Worm (Caenorhabditis elegans) whole organism, late embryonic: ENCODE data around the gene C18E9.7.

Source experiments
- fkh-10 ChIP-seq: fragments of 150-350 bp; optimal IDR thresholded peaks from 2 replicates; lab custom pipeline; 2014; ENCODE audit warnings: missing biosample characterization, missing genetic modification reagents, missing genetic modification characterization
- lim-6 ChIP-seq: sonication (generic microtip); optimal IDR thresholded peaks from 2 replicates; lab custom pipeline; 2016; ENCODE audit warnings: missing genetic modification characterization, missing compliant biosample characterization
- nhr-232 ChIP-seq: sonication (generic microtip); optimal IDR thresholded peaks from 2 replicates; lab custom pipeline; 2016; ENCODE audit warnings: missing genetic modification characterization, missing compliant biosample characterization
- pha-4 ChIP-seq: fragments of 150-350 bp; optimal IDR thresholded peaks from 2 replicates; lab custom pipeline; 2018; ENCODE audit warnings: missing biosample characterization, missing genetic modification reagents, missing genetic modification characterization

ce11 chrII:8960414-8960813, 22.2 kb downstream of the C18E9.7 start, which contains the start of gene cal-2:
- TF ChIP-seq fkh-10 (GFP tag; lab: Kevin White, UChicago) (no peak), nhr-232 (tag; lab: Kevin White, UChicago) (no peak), pha-4 (tag; lab: Kevin White, UChicago) (no peak), lim-6 (tag; lab: Kevin White, UChicago) (no peak)
